Worm (Caenorhabditis elegans) whole organism, late embryonic: ENCODE results near the gene C18B2.2.

Experiments used
- C08G9.2 ChIP-seq: sonication (generic microtip); optimal IDR thresholded peaks from 2 replicates; lab custom pipeline; 2016; ENCODE audit warnings: mild to moderate bottlenecking, missing genetic modification characterization, moderate library complexity, missing compliant biosample characterization
- C38D4.7 ChIP-seq: fragments of 200-800 bp; sonication (Bioruptor generic); optimal IDR thresholded peaks from 2 replicates; lab custom pipeline; 2018; ENCODE audit warnings: mild to moderate bottlenecking, missing genetic modification characterization, moderate library complexity, missing compliant biosample characterization
- T23F11.4 ChIP-seq: fragments of 200-800 bp; sonication (Bioruptor generic); optimal IDR thresholded peaks from 2 replicates; lab custom pipeline; 2018; ENCODE audit warnings: mild to moderate bottlenecking, missing genetic modification characterization, missing compliant biosample characterization
- Y22D7AL.16 ChIP-seq: sonication (generic microtip); optimal IDR thresholded peaks from 2 replicates; lab custom pipeline; 2016; ENCODE audit warnings: missing genetic modification characterization, missing compliant biosample characterization
- ama-1 ChIP-seq: fragments of 150-350 bp; optimal IDR thresholded peaks from 2 replicates; lab custom pipeline; 2014
- ceh-19 ChIP-seq: fragments of 200-800 bp; sonication (Bioruptor generic); optimal IDR thresholded peaks from 2 replicates; lab custom pipeline; 2018; ENCODE audit warnings: mild to moderate bottlenecking, missing genetic modification characterization, missing compliant biosample characterization
- ceh-30 ChIP-seq: fragments of 150-350 bp; optimal IDR thresholded peaks from 2 replicates; lab custom pipeline; 2014; ENCODE audit warnings: missing biosample characterization, missing genetic modification characterization
- ceh-31 ChIP-seq: sonication (generic microtip); optimal IDR thresholded peaks from 2 replicates; lab custom pipeline; 2016; ENCODE audit warnings: missing genetic modification characterization, missing compliant biosample characterization
- ceh-6 ChIP-seq: fragments of 200-800 bp; sonication (Bioruptor generic); optimal IDR thresholded peaks from 2 replicates; lab custom pipeline; 2018; ENCODE audit warnings: mild to moderate bottlenecking, missing genetic modification characterization, missing compliant biosample characterization
- che-1 ChIP-seq: sonication (generic microtip); optimal IDR thresholded peaks from 2 replicates; lab custom pipeline; 2016; ENCODE audit warnings: mild to moderate bottlenecking, missing genetic modification characterization, missing compliant biosample characterization
- dmd-4 ChIP-seq: sonication (generic microtip); optimal IDR thresholded peaks from 2 replicates; lab custom pipeline; 2016; ENCODE audit warnings: borderline replicate concordance, missing genetic modification characterization, missing compliant biosample characterization
- elt-4 ChIP-seq: sonication (generic microtip); optimal IDR thresholded peaks from 2 replicates; lab custom pipeline; 2016; ENCODE audit warnings: missing genetic modification characterization, missing compliant biosample characterization
- eyg-1 ChIP-seq: sonication (generic microtip); optimal IDR thresholded peaks from 2 replicates; lab custom pipeline; 2016; ENCODE audit warnings: missing genotype, missing genetic modification characterization, missing compliant biosample characterization
- fax-1 ChIP-seq: sonication (generic microtip); optimal IDR thresholded peaks from 2 replicates; lab custom pipeline; 2016; ENCODE audit warnings: missing genotype, missing genetic modification characterization, missing compliant biosample characterization
- fkh-6 ChIP-seq: sonication (generic microtip); optimal IDR thresholded peaks from 2 replicates; lab custom pipeline; 2016; ENCODE audit warnings: missing genetic modification characterization, missing compliant biosample characterization
- hlh-13 ChIP-seq: fragments of 200-800 bp; sonication (Bioruptor generic); optimal IDR thresholded peaks from 2 replicates; lab custom pipeline; 2018; ENCODE audit warnings: mild to moderate bottlenecking, missing genetic modification characterization, missing compliant biosample characterization
- hlh-6 ChIP-seq: sonication (generic microtip); optimal IDR thresholded peaks from 2 replicates; lab custom pipeline; 2016; ENCODE audit warnings: missing genotype, missing genetic modification characterization, missing compliant biosample characterization
- lim-6 ChIP-seq: sonication (generic microtip); optimal IDR thresholded peaks from 2 replicates; lab custom pipeline; 2016; ENCODE audit warnings: missing genetic modification characterization, missing compliant biosample characterization
- lin-11 ChIP-seq: fragments of 200-800 bp; sonication (Bioruptor generic); optimal IDR thresholded peaks from 2 replicates; lab custom pipeline; 2018; ENCODE audit warnings: mild to moderate bottlenecking, missing genetic modification characterization, missing compliant biosample characterization
- madf-2 ChIP-seq: sonication (generic microtip); optimal IDR thresholded peaks from 2 replicates; lab custom pipeline; 2017; ENCODE audit warnings: missing genetic modification characterization, missing compliant biosample characterization
- npax-4 ChIP-seq: sonication (generic microtip); optimal IDR thresholded peaks from 2 replicates; lab custom pipeline; 2016; ENCODE audit warnings: missing genetic modification characterization, missing compliant biosample characterization
- pat-9 ChIP-seq: fragments of 200-800 bp; sonication (Bioruptor generic); optimal IDR thresholded peaks from 2 replicates; lab custom pipeline; 2018; ENCODE audit warnings: mild to moderate bottlenecking, missing genetic modification characterization, moderate library complexity, missing compliant biosample characterization
- pha-2 ChIP-seq: sonication (generic microtip); optimal IDR thresholded peaks from 2 replicates; lab custom pipeline; 2017; ENCODE audit warnings: mild to moderate bottlenecking, missing genetic modification characterization, missing compliant biosample characterization
- pha-4 ChIP-seq: fragments of 150-350 bp; optimal IDR thresholded peaks from 2 replicates; lab custom pipeline; 2018; ENCODE audit warnings: missing biosample characterization, missing genetic modification reagents, missing genetic modification characterization
- pqm-1 ChIP-seq: sonication (generic microtip); optimal IDR thresholded peaks from 2 replicates; lab custom pipeline; 2016; ENCODE audit warnings: missing genetic modification characterization, missing compliant biosample characterization
- ref-2 ChIP-seq: sonication (generic microtip); optimal IDR thresholded peaks from 2 replicates; lab custom pipeline; 2016; ENCODE audit warnings: missing genetic modification characterization, missing compliant biosample characterization
- rnt-1 ChIP-seq: sonication (generic microtip); optimal IDR thresholded peaks from 2 replicates; lab custom pipeline; 2016; ENCODE audit warnings: missing genetic modification characterization, missing compliant biosample characterization
- sdc-2 ChIP-seq: sonication (generic microtip); optimal IDR thresholded peaks from 2 replicates; lab custom pipeline; 2016; ENCODE audit warnings: missing genotype, missing genetic modification characterization, missing compliant biosample characterization
- sox-2 ChIP-seq: fragments of 200-800 bp; sonication (Bioruptor generic); IDR thresholded peaks from 2 replicates; pipeline ENCODE4 v1.3.6; 2022; ENCODE audit warnings: missing genetic modification reagents, missing genetic modification characterization, missing compliant biosample characterization
- tbx-2 ChIP-seq: sonication (generic microtip); optimal IDR thresholded peaks from 2 replicates; lab custom pipeline; 2016; ENCODE audit warnings: missing genetic modification characterization, missing compliant biosample characterization
- tbx-7 ChIP-seq: sonication (generic microtip); optimal IDR thresholded peaks from 2 replicates; lab custom pipeline; 2016; ENCODE audit warnings: missing genotype, missing genetic modification characterization, missing compliant biosample characterization
- ttx-3 ChIP-seq: sonication (generic microtip); optimal IDR thresholded peaks from 2 replicates; lab custom pipeline; 2016; ENCODE audit warnings: missing genetic modification reagents, missing genetic modification characterization, missing compliant biosample characterization
- unc-42 ChIP-seq: sonication (generic microtip); optimal IDR thresholded peaks from 2 replicates; lab custom pipeline; 2016; ENCODE audit warnings: missing genotype, missing genetic modification characterization, missing compliant biosample characterization
- unc-55 ChIP-seq: sonication (generic microtip); optimal IDR thresholded peaks from 2 replicates; lab custom pipeline; 2017; ENCODE audit warnings: missing biosample characterization, missing genetic modification reagents, missing genetic modification characterization
- ztf-16 ChIP-seq: sonication (generic microtip); optimal IDR thresholded peaks from 2 replicates; lab custom pipeline; 2017; ENCODE audit warnings: missing genetic modification characterization, missing compliant biosample characterization

The C18B2.2 gene

ce11 chrX:3618842-3619241, 4.4 kb upstream of the C18B2.2 start:
- TF ChIP-seq ama-1 (lab: Kevin White, UChicago) = no peak
- TF ChIP-seq unc-42 (tag; lab: Kevin White, UChicago) = peak; percentile 87

DNA sequence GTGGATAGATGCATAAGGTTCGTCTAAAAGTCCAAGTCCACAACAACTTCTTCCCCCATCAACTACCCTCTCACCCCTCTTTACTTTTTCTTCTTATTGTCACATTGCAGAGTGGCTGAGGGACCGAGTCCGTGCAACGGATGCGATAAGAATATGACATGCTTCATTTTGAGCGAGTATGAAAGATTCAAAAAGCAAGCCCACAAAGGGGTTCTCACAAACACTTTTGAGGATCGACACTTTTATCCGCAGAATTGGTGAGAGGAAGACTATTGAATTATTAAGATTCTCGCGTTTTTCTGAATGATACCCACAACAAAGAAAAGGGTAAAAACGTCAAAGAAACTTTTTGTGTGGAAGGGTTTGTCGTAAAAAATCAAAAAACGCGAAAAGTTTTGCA, 2.3 kb downstream of the C18B2.2 start:
- TF ChIP-seq T23F11.4 (no peak), madf-2 (tag; lab: Kevin White, UChicago) (no peak), pha-2 (tag; lab: Kevin White, UChicago) (no peak), unc-55 (GFP tag; lab: Kevin White, UChicago) (no peak), hlh-13 (GFP tag; lab: Kevin White, UChicago) (no peak), che-1 (tag; lab: Kevin White, UChicago) (no peak), lin-11 (tag; lab: Kevin White, UChicago) (no peak), pat-9 (tag; lab: Kevin White, UChicago) (no peak), fax-1 (tag; lab: Kevin White, UChicago) (no peak)

DNA sequence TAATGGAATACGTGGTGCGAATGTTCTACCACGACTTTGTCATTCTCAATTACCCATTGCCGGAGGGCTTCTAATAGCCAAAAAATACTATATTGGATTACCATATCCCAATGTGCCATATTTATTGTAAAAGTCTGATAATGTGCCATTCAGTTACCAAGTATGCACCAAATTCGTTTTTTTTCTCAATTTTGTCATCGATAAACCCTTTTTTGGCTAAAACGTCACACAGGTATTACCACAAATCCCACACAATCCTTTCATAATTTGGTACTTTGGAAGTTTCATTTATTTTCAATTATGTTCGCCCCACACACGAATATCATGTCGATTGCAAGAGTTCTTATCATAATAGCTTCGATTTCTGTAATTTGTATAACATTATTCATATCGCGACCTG, 4.8 kb downstream of the C18B2.2 start, which contains the start of gene vep-2:
TSS of gene vep-2 (plus strand) at position 301 of the 400 bp plus-strand sequence.
- no peak for TF ChIP-seq dmd-4 (tag; lab: Kevin White, UChicago)
- no peak for TF ChIP-seq hlh-6 (tag; lab: Kevin White, UChicago)
- no peak for TF ChIP-seq Y22D7AL.16
- TF ChIP-seq ama-1 (lab: Kevin White, UChicago) = no peak
- TF ChIP-seq ceh-30 (tag; lab: Kevin White, UChicago) = no peak
- TF ChIP-seq, all 69 proteins: peak for 0

- no peak for TF ChIP-seq ceh-31
- no peak for TF ChIP-seq tbx-7
- TF ChIP-seq lim-6 = no peak
- no peak for TF ChIP-seq sox-2 (GFP tag; lab: Robert Waterston, UW)
These were observed 6.8 kb downstream of the C18B2.2 start for ce11 chrX:3630090-3630489.

DNA sequence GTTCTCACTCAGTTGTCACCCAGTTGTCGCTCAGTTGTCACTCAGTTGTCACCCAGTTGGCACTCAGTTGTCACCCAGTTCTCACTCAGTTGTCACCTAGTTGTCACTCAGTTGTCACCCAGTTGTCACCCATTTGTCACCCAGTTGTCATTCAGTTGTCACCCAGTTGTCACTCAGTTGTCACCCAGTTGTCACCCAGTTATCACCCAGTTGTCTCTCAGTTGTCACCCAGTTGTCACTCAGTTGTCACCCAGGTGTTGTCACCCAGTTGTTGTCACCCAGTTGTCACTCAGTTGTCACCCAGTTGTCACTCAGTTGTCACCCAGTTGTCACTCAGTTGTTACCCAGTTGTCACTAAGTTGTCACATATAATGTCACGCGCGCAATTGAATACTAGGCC, 8.3 kb downstream of the C18B2.2 start:
- TF ChIP-seq rnt-1 (peak; percentile 23), ama-1 (lab: Kevin White, UChicago) (no peak), C38D4.7 (GFP tag; lab: Kevin White, UChicago) (no peak), ceh-19 (no peak), elt-4 (tag; lab: Kevin White, UChicago) (peak; percentile 20), unc-42 (tag; lab: Kevin White, UChicago) (no peak), fax-1 (tag; lab: Kevin White, UChicago) (no peak), pha-4 (tag; lab: Kevin White, UChicago) (no peak)
- TF ChIP-seq, all 69 proteins: peak for 2

- no peak for TF ChIP-seq ceh-30 (tag; lab: Kevin White, UChicago)
- TF ChIP-seq pqm-1 (tag; lab: Kevin White, UChicago) = no peak
- TF ChIP-seq pat-9 (tag; lab: Kevin White, UChicago) = no peak
- TF ChIP-seq fkh-6 = no peak
- TF ChIP-seq sdc-2 (tag; lab: Kevin White, UChicago) = no peak
- TF ChIP-seq npax-4 (tag; lab: Kevin White, UChicago) = no peak
- TF ChIP-seq ztf-16 (tag; lab: Kevin White, UChicago) = no peak
- TF ChIP-seq elt-4 (tag; lab: Kevin White, UChicago) = no peak
- TF ChIP-seq ttx-3 (tag; lab: Kevin White, UChicago) = no peak
- TF ChIP-seq tbx-2 = no peak
- no peak for TF ChIP-seq C08G9.2 (tag; lab: Kevin White, UChicago)
- no peak for TF ChIP-seq T23F11.4
- no peak for TF ChIP-seq ref-2 (tag; lab: Kevin White, UChicago)
- no peak for TF ChIP-seq eyg-1 (tag; lab: Kevin White, UChicago)
- TF ChIP-seq ceh-6 = no peak
- TF ChIP-seq sox-2 (GFP tag; lab: Robert Waterston, UW) = no peak
- TF ChIP-seq, all 69 proteins: peak for 0
These were observed 10.4 kb downstream of the C18B2.2 start, which contains the start of gene gst-11 for ce11 chrX:3633654-3634053. Gene gst-11 (minus strand): TSS chrX:3633754.
